Fruit fly (Drosophila melanogaster): ENCODE results near the gene Caf1-180.
A peak's percentile ranks its signal among the peaks of the same experiment; 100 is the strongest.

The Caf1-180 gene

dm6 chrX:8624867-8625266 lies 18.8 kb upstream of the Caf1-180 start (continued):
- TF ChIP-seq sob (GFP tag; IDR thresholded peaks at IDR 0.05) (peak; percentile 11; the same call in 1 of the 2 replicates), Oli (tag; optimal IDR thresholded peaks at IDR 0.05) (no peak), twi (tag; optimal IDR thresholded peaks at IDR 0.05) (peak; percentile 32), CG2202 (tag; optimal IDR thresholded peaks at IDR 0.05) (peak; percentile 6)

- TF ChIP-seq CG13123 (GFP tag; optimal IDR thresholded peaks at IDR 0.05) (no peak), cg (GFP tag; optimal IDR thresholded peaks at IDR 0.05) (peak; percentile 48), CG18599 (GFP tag; optimal IDR thresholded peaks at IDR 0.05) (no peak), fu2 (GFP tag; optimal IDR thresholded peaks at IDR 0.05) (no peak), br (optimal IDR thresholded peaks at IDR 0.05) (no peak), pros (GFP tag; optimal IDR thresholded peaks at IDR 0.05) (peak; percentile 21), Jarid2 (GFP tag; optimal IDR thresholded peaks at IDR 0.05) (peak; percentile 24), Poxn (GFP tag; IDR thresholded peaks at IDR 0.05) (no peak), Nf-YC (tag; optimal IDR thresholded peaks at IDR 0.05) (peak; percentile 22), crol (GFP tag; IDR thresholded peaks at IDR 0.05) (peak; percentile 85), CG17359 (tag; optimal IDR thresholded peaks at IDR 0.05) (no peak), CG6654 (GFP tag; optimal IDR thresholded peaks at IDR 0.05) (no peak), oc (tag; optimal IDR thresholded peaks at IDR 0.05) (peak; percentile 83), CG7556 (GFP tag; optimal IDR thresholded peaks at IDR 0.05) (no peak)
Measured at dm6 chrX:8622419-8622818, 16.3 kb upstream of the Caf1-180 start.

- no peak for TF ChIP-seq Fer2 (tag; optimal IDR thresholded peaks at IDR 0.05)
- TF ChIP-seq dmrt99B (tag; optimal IDR thresholded peaks at IDR 0.05): no peak
- TF ChIP-seq CG11085 (GFP tag; IDR thresholded peaks at IDR 0.05): no peak
- TF ChIP-seq crol (GFP tag; IDR thresholded peaks at IDR 0.05): peak; percentile 70
- TF ChIP-seq CG10565 (GFP tag; optimal IDR thresholded peaks at IDR 0.05): no peak
- TF ChIP-seq pan (optimal IDR thresholded peaks at IDR 0.05): no peak
- TF ChIP-seq pan (GFP tag; optimal IDR thresholded peaks at IDR 0.05 in 1 of 2, IDR thresholded peaks at IDR 0.05 in 1 of 2): no peak
- TF ChIP-seq CG33213 (GFP tag; optimal IDR thresholded peaks at IDR 0.05): no peak
- TF ChIP-seq CG5953 (GFP tag; IDR thresholded peaks at IDR 0.05): no peak
- TF ChIP-seq CG10321 (GFP tag; IDR thresholded peaks at IDR 0.05): no peak
- TF ChIP-seq maf-S (GFP tag; optimal IDR thresholded peaks at IDR 0.05): no peak
- TF ChIP-seq CG16779 (GFP tag; IDR thresholded peaks at IDR 0.05): no peak
- no peak for TF ChIP-seq salm (tag; optimal IDR thresholded peaks at IDR 0.05)
- no peak for TF ChIP-seq CG34422 (GFP tag; IDR thresholded peaks at IDR 0.05)
- TF ChIP-seq NC2α (GFP tag; optimal IDR thresholded peaks at IDR 0.05): no peak
- TF ChIP-seq en (GFP tag; optimal IDR thresholded peaks at IDR 0.05): no peak
- no peak for TF ChIP-seq lmd (GFP tag; IDR thresholded peaks at IDR 0.05)
- TF ChIP-seq lbe (GFP tag; optimal IDR thresholded peaks at IDR 0.05): no peak
- no peak for TF ChIP-seq CG12104 (GFP tag; optimal IDR thresholded peaks at IDR 0.05)
- no peak for TF ChIP-seq fd64A (GFP tag; optimal IDR thresholded peaks at IDR 0.05)
- no peak for TF ChIP-seq vvl (GFP tag; IDR thresholded peaks at IDR 0.05)
- TF ChIP-seq CG30020 (tag; optimal IDR thresholded peaks at IDR 0.05): no peak
- peak; percentile 30 for TF ChIP-seq CG10979 (tag; optimal IDR thresholded peaks at IDR 0.05)
- no peak for TF ChIP-seq Mrtf (GFP tag; IDR thresholded peaks at IDR 0.05)
- no peak for TF ChIP-seq hth (optimal IDR thresholded peaks at IDR 0.05)
- TF ChIP-seq Nf-YB (GFP tag; optimal IDR thresholded peaks at IDR 0.05): peak; percentile 39
- TF ChIP-seq Fer3 (tag; optimal IDR thresholded peaks at IDR 0.05): no peak
- no peak for TF ChIP-seq E2f2 (GFP tag; IDR thresholded peaks at IDR 0.05)
- TF ChIP-seq mld (GFP tag; IDR thresholded peaks at IDR 0.05; ENCODE audit: partially characterized antibody): no peak
- no peak for TF ChIP-seq CG17186 (GFP tag; optimal IDR thresholded peaks at IDR 0.05)
- no peak for TF ChIP-seq abd-A (tag; optimal IDR thresholded peaks at IDR 0.05)
- TF ChIP-seq emc (GFP tag; optimal IDR thresholded peaks at IDR 0.05): no peak
- TF ChIP-seq tx (GFP tag; optimal IDR thresholded peaks at IDR 0.05): no peak
Measured at dm6 chrX:8616787-8617432, 10.8 kb upstream of the Caf1-180 start.
